Worm (Caenorhabditis elegans): ENCODE data around the gene rbm-26.

ce11 chrIII:5665710-5666109 is 45.6 kb upstream of the rbm-26 start:
- TF ChIP-seq ama-1 (optimal IDR thresholded peaks at IDR 0.05) (no peak), tra-4 (tag; optimal IDR thresholded peaks at IDR 0.05) (no peak), flt-1 (GFP tag; IDR thresholded peaks at IDR 0.05) (no peak), pes-1 (GFP tag; IDR thresholded peaks at IDR 0.05) (no peak), hmg-4 (GFP tag; optimal IDR thresholded peaks at IDR 0.05) (no peak), hnd-1 (tag; optimal IDR thresholded peaks at IDR 0.05) (no peak), B0310.2 (tag; optimal IDR thresholded peaks at IDR 0.05) (no peak), ets-7 (tag; optimal IDR thresholded peaks at IDR 0.05) (no peak), ceh-36 (tag; optimal IDR thresholded peaks at IDR 0.05) (no peak), hmbx-1 (tag; optimal IDR thresholded peaks at IDR 0.05) (no peak), tbx-11 (GFP tag; IDR thresholded peaks at IDR 0.05) (no peak), tbx-37 (GFP tag; conservative IDR thresholded peaks at IDR 0.05) (no peak), sea-1 (GFP tag; conservative IDR thresholded peaks at IDR 0.05) (no peak), aly-1 (tag; optimal IDR thresholded peaks at IDR 0.05) (no peak)
